Worm (Caenorhabditis elegans) whole organism, L4 larva: ENCODE measurements around the gene T07C12.10.
"Not testable (repeated sequence)": the region's sequence is repeated elsewhere in the genome, so short reads cannot be mapped to it uniquely, and the experiment has no call there.

ENCODE experiments used
- D1046.2 ChIP-seq: fragments of 200-800 bp; sonication (Bioruptor generic); IDR thresholded peaks from 2 replicates; pipeline ENCODE4 v1.3.6; 2022; ENCODE audit warnings: missing genetic modification characterization, missing compliant biosample characterization
- Y48G9A.11 ChIP-seq: fragments of 200-800 bp; sonication (Bioruptor generic); IDR thresholded peaks from 2 replicates; pipeline ENCODE4 v1.3.6; 2022; ENCODE audit warnings: missing genetic modification reagents, missing genetic modification characterization, missing compliant biosample characterization
- aha-1 ChIP-seq: fragments of 150-350 bp; peaks from one replicate; lab custom pipeline; 2014; ENCODE audit warnings: missing biosample characterization, missing genetic modification characterization
- arid-1 ChIP-seq: fragments of 200-800 bp; sonication (Bioruptor generic); conservative IDR thresholded peaks from 2 replicates; pipeline ENCODE4 v1.3.6; 2022; ENCODE audit warnings: missing genetic modification reagents, missing genetic modification characterization, missing compliant biosample characterization
- attf-4 ChIP-seq: sonication (generic microtip); optimal IDR thresholded peaks from 3 replicates; lab custom pipeline; 2017; ENCODE audit warnings: missing biosample characterization, missing genetic modification characterization
- ceh-20 ChIP-seq: fragments of 200-800 bp; sonication (Bioruptor generic); IDR thresholded peaks from 2 replicates; pipeline ENCODE4 v1.3.6; 2022; ENCODE audit warnings: missing genetic modification reagents, missing genetic modification characterization, missing compliant biosample characterization
- ceh-44 ChIP-seq: fragments of 200-800 bp; sonication (Bioruptor generic); IDR thresholded peaks from 2 replicates; pipeline ENCODE4 v1.3.6; 2022; ENCODE audit warnings: missing genetic modification reagents, missing genetic modification characterization, missing compliant biosample characterization
- ctbp-1 ChIP-seq: fragments of 200-800 bp; sonication (Bioruptor generic); IDR thresholded peaks from 2 replicates; pipeline ENCODE4 v1.3.6; 2022; ENCODE audit warnings: missing genetic modification reagents, missing genetic modification characterization, missing compliant biosample characterization
- daf-12 ChIP-seq: fragments of 150-350 bp; optimal IDR thresholded peaks from 2 replicates; lab custom pipeline; 2014; ENCODE audit warnings: missing biosample characterization, missing genetic modification reagents, missing genetic modification characterization
- daf-16 ChIP-seq, 3 experiments: sonication (generic microtip); optimal IDR thresholded peaks; 2 replicates each; lab custom pipeline; 2016 to 2017; ENCODE audit warnings: missing genetic modification characterization in 3 of 3, missing genetic modification reagents in 3 of 3, mild to moderate bottlenecking in 2 of 3, missing compliant biosample characterization in 2 of 3, missing biosample characterization in 1 of 3, moderate library complexity in 1 of 3
- dmd-6 ChIP-seq: fragments of 200-800 bp; sonication (Bioruptor generic); IDR thresholded peaks from 2 replicates; pipeline ENCODE4 v1.3.6; 2022; ENCODE audit warnings: missing genetic modification reagents, missing genetic modification characterization, missing compliant biosample characterization
- dmd-9 ChIP-seq: fragments of 200-800 bp; sonication (Bioruptor generic); IDR thresholded peaks from 2 replicates; pipeline ENCODE4 v1.3.6; 2022; ENCODE audit warnings: missing genetic modification reagents, missing genetic modification characterization, missing compliant biosample characterization
- dpl-1 ChIP-seq: fragments of 150-350 bp; optimal IDR thresholded peaks from 2 replicates; lab custom pipeline; 2014; ENCODE audit warnings: missing biosample characterization, missing genetic modification reagents, missing genetic modification characterization
- egl-43 ChIP-seq: fragments of 200-800 bp; sonication (Bioruptor generic); IDR thresholded peaks from 2 replicates; pipeline ENCODE4 v1.3.6; 2022; ENCODE audit warnings: missing genetic modification reagents, missing genetic modification characterization, missing compliant biosample characterization
- hif-1 ChIP-seq, 2 experiments: sonication (generic microtip); optimal IDR thresholded peaks; 2 replicates each; lab custom pipeline; 2016 to 2017; ENCODE audit warnings: missing compliant biosample characterization in 2 of 2, missing genetic modification characterization in 2 of 2, missing genetic modification reagents in 2 of 2, missing genotype in 2 of 2, mild to moderate bottlenecking in 1 of 2
- hlh-11 ChIP-seq: fragments of 200-800 bp; sonication (Bioruptor generic); optimal IDR thresholded peaks from 2 replicates; lab custom pipeline; 2018; ENCODE audit warnings: mild to moderate bottlenecking, missing genetic modification characterization, missing compliant biosample characterization
- hmg-1.1 ChIP-seq: fragments of 200-800 bp; sonication (Bioruptor generic); IDR thresholded peaks from 2 replicates; pipeline ENCODE4 v1.3.6; 2022; ENCODE audit warnings: missing genetic modification reagents, missing genetic modification characterization, missing compliant biosample characterization
- lim-7 ChIP-seq: fragments of 200-800 bp; sonication (Bioruptor generic); IDR thresholded peaks from 2 replicates; pipeline ENCODE4 v1.3.6; 2022; ENCODE audit warnings: missing genetic modification characterization, missing compliant biosample characterization
- lin-13 ChIP-seq: fragments of 150-350 bp; optimal IDR thresholded peaks from 2 replicates; lab custom pipeline; 2014; ENCODE audit warnings: missing biosample characterization, missing genetic modification reagents, missing genetic modification characterization
- lin-38 ChIP-seq: fragments of 200-800 bp; sonication (Bioruptor generic); IDR thresholded peaks from 2 replicates; pipeline ENCODE4 v1.3.6; 2022; ENCODE audit warnings: missing genetic modification reagents, missing genetic modification characterization, missing compliant biosample characterization
- lsy-2 ChIP-seq, 2 experiments: fragments of 150-350 bp in 1 of 2; sonication (generic microtip) in 1 of 2; optimal IDR thresholded peaks; 2 replicates each; lab custom pipeline; 2014 to 2017; ENCODE audit warnings: missing biosample characterization in 2 of 2, missing genetic modification characterization in 2 of 2
- madf-9 ChIP-seq: fragments of 200-800 bp; sonication (Bioruptor generic); conservative IDR thresholded peaks from 2 replicates; pipeline ENCODE4 v1.3.6; 2022; ENCODE audit warnings: missing genetic modification reagents, missing genetic modification characterization, missing compliant biosample characterization
- mep-1 ChIP-seq: fragments of 150-350 bp; sonication (generic microtip); optimal IDR thresholded peaks from 3 replicates; lab custom pipeline; 2014; ENCODE audit warnings: missing biosample characterization, missing genetic modification characterization
- mes-2 ChIP-seq: sonication (generic microtip); optimal IDR thresholded peaks from 2 replicates; lab custom pipeline; 2016; ENCODE audit warnings: missing genotype, mild to moderate bottlenecking, missing genetic modification characterization, missing compliant biosample characterization; ENCODE audit not compliant: poor library complexity, severe bottlenecking
- nhr-25 ChIP-seq: sonication (generic microtip); optimal IDR thresholded peaks from 2 replicates; lab custom pipeline; 2017; ENCODE audit warnings: missing genetic modification characterization, mild to moderate bottlenecking, missing compliant biosample characterization, antibody characterized with exemption, moderate library complexity, borderline replicate concordance; ENCODE audit not compliant: insufficient read depth
- nhr-42 ChIP-seq: fragments of 200-800 bp; sonication (Bioruptor generic); IDR thresholded peaks from 2 replicates; pipeline ENCODE4 v1.3.6; 2022; ENCODE audit warnings: missing genetic modification characterization, missing compliant biosample characterization
- nhr-48 ChIP-seq: sonication (generic microtip); optimal IDR thresholded peaks from 2 replicates; lab custom pipeline; 2016; ENCODE audit warnings: mild to moderate bottlenecking, missing genetic modification characterization, missing compliant biosample characterization
- nhr-6 ChIP-seq: fragments of 150-350 bp; optimal IDR thresholded peaks from 2 replicates; lab custom pipeline; 2014; ENCODE audit warnings: missing biosample characterization, missing genetic modification characterization
- nhr-76 ChIP-seq: fragments of 150-350 bp; optimal IDR thresholded peaks from 2 replicates; lab custom pipeline; 2014; ENCODE audit warnings: missing biosample characterization, missing genetic modification characterization
- pha-4 ChIP-seq, 2 experiments: fragments of 150-350 bp in 1 of 2; fragments of 200-800 bp in 1 of 2; sonication (Bioruptor generic) in 1 of 2; IDR thresholded peaks in 1 of 2; optimal IDR thresholded peaks in 1 of 2; 2 replicates each; pipeline versions ENCODE4 v1.3.6 to Lab custom; 2014 to 2022; ENCODE audit warnings: missing genetic modification characterization in 2 of 2, missing genetic modification reagents in 2 of 2, missing biosample characterization in 1 of 2, missing compliant biosample characterization in 1 of 2
- php-3 ChIP-seq: fragments of 200-800 bp; sonication (Bioruptor generic); IDR thresholded peaks from 2 replicates; pipeline ENCODE4 v1.3.6; 2022; ENCODE audit warnings: missing genetic modification reagents, missing genetic modification characterization, missing compliant biosample characterization
- pqm-1 ChIP-seq: sonication (generic microtip); optimal IDR thresholded peaks from 2 replicates; lab custom pipeline; 2017; ENCODE audit warnings: missing biosample characterization, missing genetic modification characterization
- rbr-2 ChIP-seq: sonication (generic microtip); optimal IDR thresholded peaks from 2 replicates; lab custom pipeline; 2016; ENCODE audit warnings: missing genotype, missing genetic modification characterization, missing compliant biosample characterization
- saeg-2 ChIP-seq: fragments of 200-800 bp; sonication (Bioruptor generic); IDR thresholded peaks from 2 replicates; pipeline ENCODE4 v1.3.6; 2022; ENCODE audit warnings: missing genetic modification reagents, missing genetic modification characterization, missing compliant biosample characterization
- sdz-12 ChIP-seq: fragments of 200-800 bp; sonication (Bioruptor generic); optimal IDR thresholded peaks from 2 replicates; lab custom pipeline; 2018; ENCODE audit warnings: mild to moderate bottlenecking, missing genetic modification characterization, missing compliant biosample characterization
- set-16 ChIP-seq: fragments of 200-800 bp; sonication (Bioruptor generic); IDR thresholded peaks from 2 replicates; pipeline ENCODE4 v1.3.6; 2022; ENCODE audit warnings: missing genetic modification reagents, missing genetic modification characterization, missing compliant biosample characterization
- skn-1 ChIP-seq: fragments of 150-350 bp; optimal IDR thresholded peaks from 2 replicates; lab custom pipeline; 2014; ENCODE audit warnings: missing biosample characterization, missing genetic modification characterization
- spr-1 ChIP-seq: sonication (generic microtip); optimal IDR thresholded peaks from 2 replicates; lab custom pipeline; 2016; ENCODE audit warnings: mild to moderate bottlenecking, missing genetic modification characterization, missing compliant biosample characterization
- unc-130 ChIP-seq: sonication (generic microtip); optimal IDR thresholded peaks from 2 replicates; lab custom pipeline; 2016; ENCODE audit warnings: missing genetic modification reagents, missing genetic modification characterization, missing compliant biosample characterization
- unc-62 ChIP-seq, 3 experiments: fragments of 150-350 bp in 1 of 3; sonication (generic microtip); optimal IDR thresholded peaks in 2 of 3; peaks in 1 of 3; 1 replicate in 1 of 3; 2 replicates in 2 of 3; lab custom pipeline; 2014 to 2017; ENCODE audit warnings: missing biosample characterization in 3 of 3, missing genetic modification characterization in 3 of 3, missing genetic modification reagents in 3 of 3, missing genotype in 1 of 3
- vab-7 ChIP-seq: fragments of 200-800 bp; sonication (Bioruptor generic); IDR thresholded peaks from 2 replicates; pipeline ENCODE4 v1.3.6; 2022; ENCODE audit warnings: missing genetic modification reagents, missing genetic modification characterization, missing compliant biosample characterization
- zfp-2 ChIP-seq: sonication (generic microtip); optimal IDR thresholded peaks from 2 replicates; lab custom pipeline; 2016; ENCODE audit warnings: mild to moderate bottlenecking, missing genetic modification characterization, missing compliant biosample characterization

Gene T07C12.10

DNA sequence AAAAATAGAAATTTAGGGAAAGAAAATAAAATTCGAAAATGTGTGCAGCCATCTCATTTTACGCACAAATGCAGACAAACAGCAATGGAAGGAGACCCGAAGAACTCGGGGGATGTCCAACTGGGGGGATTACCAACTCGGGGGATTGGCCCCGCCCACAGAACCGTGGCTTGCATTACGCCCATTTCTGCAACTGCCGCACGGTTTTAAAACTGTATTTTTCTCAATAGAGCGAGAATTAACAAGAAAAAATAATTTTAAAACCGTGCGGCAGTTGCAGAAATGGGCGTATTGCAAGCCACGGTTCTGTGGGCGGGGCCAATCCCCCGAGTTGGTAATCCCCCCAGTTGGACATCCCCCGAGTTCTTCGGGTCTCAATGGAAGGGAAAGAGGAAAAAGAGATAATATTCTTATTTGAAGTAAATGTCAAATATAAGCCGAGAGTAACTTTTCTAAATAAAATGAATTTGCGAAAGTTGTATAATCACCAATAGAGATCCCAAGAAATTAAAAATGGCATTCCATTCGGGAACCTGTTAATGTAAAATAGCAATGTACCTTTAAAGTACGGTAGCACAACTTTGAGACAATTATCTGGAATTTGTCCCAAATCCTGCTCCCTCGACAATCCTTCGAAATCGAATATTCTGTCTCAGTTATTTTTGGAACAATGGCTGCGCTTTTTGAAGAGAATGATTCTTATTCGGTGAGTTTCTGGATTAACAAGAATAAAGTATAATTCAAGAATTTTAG is 20.6 kb upstream of the T07C12.10 start, which contains the start of the genes ruvb-1 and tofu-1 (continued):
- TF ChIP-seq nhr-42 (GFP tag; lab: Robert Waterston, UW) (peak; percentile 78; the same call in 1 of the 2 replicates), nhr-48 (tag; lab: Kevin White, UChicago) (peak; percentile 59), dmd-6 (GFP tag; lab: Robert Waterston, UW) (peak; percentile 76), egl-43 (GFP tag; lab: Robert Waterston, UW) (peak; percentile 78), vab-7 (GFP tag; lab: Robert Waterston, UW) (peak; percentile 77), mep-1 (tag; lab: Kevin White, UChicago) (peak; percentile 88), zfp-2 (peak; percentile 37), dpl-1 (GFP tag; lab: Kevin White, UChicago) (peak; percentile 63), D1046.2 (GFP tag; lab: Robert Waterston, UW) (0 out of 2 replicates have a peak, but pooled peaks have one; percentile 27), rbr-2 (tag; lab: Kevin White, UChicago) (peak; percentile 78), unc-62 (GFP tag; optimal IDR thresholded peaks at IDR 0.05 in 1 of 2; lab: Kevin White, UChicago) (peak in 1 of 2 experiments; percentile 48), spr-1 (tag; lab: Kevin White, UChicago) (peak; percentile 56), php-3 (GFP tag; lab: Robert Waterston, UW) (peak; percentile 65; the same call in 1 of the 2 replicates), nhr-25 (tag; lab: Kevin White, UChicago) (peak; percentile 38), hlh-11 (tag; lab: Kevin White, UChicago) (peak; percentile 67), hmg-1.1 (peak; percentile 93), hif-1 (tag; optimal IDR thresholded peaks at IDR 0.05; lab: Kevin White, UChicago) (peak in 1 of 2 experiments; percentile 1), lim-7 (GFP tag; lab: Robert Waterston, UW) (0 out of 2 replicates have a peak, but pooled peaks have one; percentile 29), arid-1 (peak; percentile 54; the same call in 1 of the 2 replicates), pha-4 (GFP tag; IDR thresholded peaks at IDR 0.05; lab: Robert Waterston, UW) (peak; percentile 90), ceh-20 (GFP tag; lab: Robert Waterston, UW) (peak; percentile 81), set-16 (peak; percentile 51; the same call in 1 of the 2 replicates), lsy-2 (tag; optimal IDR thresholded peaks at IDR 0.05; lab: Kevin White, UChicago) (peak in 1 of 2 experiments; percentile 73), madf-9 (GFP tag; lab: Robert Waterston, UW) (peak; percentile 74), dmd-9 (peak; percentile 73), ceh-44 (GFP tag; lab: Robert Waterston, UW) (peak; percentile 75), unc-130 (GFP tag; lab: Kevin White, UChicago) (peak; percentile 67), mes-2 (tag; lab: Kevin White, UChicago) (peak; percentile 75)
- TF ChIP-seq unc-62, pha-4 (tag; optimal IDR thresholded peaks at IDR 0.05; lab: Kevin White, UChicago): not testable (repeated sequence)

DNA sequence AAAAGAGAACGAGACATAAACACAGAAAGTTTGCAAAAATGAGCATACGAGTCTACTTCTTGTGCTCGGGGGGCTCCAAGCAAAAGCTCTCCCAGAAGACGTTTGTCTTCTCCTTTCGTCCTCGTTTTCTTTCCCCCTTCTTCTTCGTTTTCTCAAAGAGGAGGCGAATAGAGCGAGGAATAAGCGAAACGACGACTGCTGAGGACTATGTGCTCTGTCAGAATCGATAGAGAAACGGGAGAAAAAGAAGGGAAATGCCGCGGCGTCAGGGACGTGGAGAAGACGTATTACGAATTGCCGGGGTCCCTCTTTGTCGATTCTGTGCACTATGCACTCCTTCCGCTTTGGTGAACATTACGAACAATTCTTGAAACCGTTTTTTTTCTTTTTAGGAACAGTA is 18.1 kb upstream of the T07C12.10 start:
- TF ChIP-seq pqm-1 (tag; lab: Kevin White, UChicago) (no peak), lin-38 (GFP tag; lab: Robert Waterston, UW) (peak; percentile 52), nhr-6 (tag; lab: Kevin White, UChicago) (no peak), unc-130 (GFP tag; lab: Kevin White, UChicago) (peak; percentile 11), daf-12 (tag; lab: Kevin White, UChicago) (no peak), set-16 (peak; percentile 29; the same call in 1 of the 2 replicates), egl-43 (GFP tag; lab: Robert Waterston, UW) (peak; percentile 65; the same call in 1 of the 2 replicates), daf-16 (GFP tag; optimal IDR thresholded peaks at IDR 0.05; lab: Kevin White, UChicago) (no peak), daf-16 (tag; optimal IDR thresholded peaks at IDR 0.05; lab: Kevin White, UChicago) (no peak), lin-13 (GFP tag; lab: Kevin White, UChicago) (no peak), attf-4 (tag; lab: Kevin White, UChicago) (no peak), Y48G9A.11 (GFP tag; lab: Robert Waterston, UW) (0 out of 2 replicates have a peak, but pooled peaks have one; percentile 11), rbr-2 (tag; lab: Kevin White, UChicago) (peak; percentile 65), skn-1 (no peak), saeg-2 (GFP tag; lab: Robert Waterston, UW) (no peak), aha-1 (tag; lab: Kevin White, UChicago) (peak; percentile 24), spr-1 (tag; lab: Kevin White, UChicago) (no peak), dmd-6 (GFP tag; lab: Robert Waterston, UW) (no peak), arid-1 (0 out of 2 replicates have a peak, but pooled peaks have one; percentile 25), sdz-12 (GFP tag; lab: Kevin White, UChicago) (no peak), mep-1 (tag; lab: Kevin White, UChicago) (peak; percentile 20), hmg-1.1 (0 out of 2 replicates have a peak, but pooled peaks have one; percentile 15), nhr-42 (GFP tag; lab: Robert Waterston, UW) (no peak), D1046.2 (GFP tag; lab: Robert Waterston, UW) (no peak), nhr-76 (tag; lab: Kevin White, UChicago) (no peak), lsy-2 (tag; optimal IDR thresholded peaks at IDR 0.05; lab: Kevin White, UChicago) (peak in 1 of 2 experiments; percentile 41), ctbp-1 (GFP tag; lab: Robert Waterston, UW) (0 out of 2 replicates have a peak, but pooled peaks have one; percentile 35)
